Worm (Caenorhabditis elegans) whole organism, late embryonic: Measurements from ENCODE around the gene T28A11.3.

Source experiments
- K02D7.2 ChIP-seq: sonication (generic microtip); optimal IDR thresholded peaks from 2 replicates; lab custom pipeline; 2017; ENCODE audit warnings: mild to moderate bottlenecking, missing genetic modification characterization, missing compliant biosample characterization
- ama-1 ChIP-seq: fragments of 150-350 bp; optimal IDR thresholded peaks from 2 replicates; lab custom pipeline; 2014
- ceh-22 ChIP-seq: sonication (generic microtip); optimal IDR thresholded peaks from 2 replicates; lab custom pipeline; 2017; ENCODE audit warnings: missing biosample characterization, missing genetic modification characterization
- elt-2 ChIP-seq: sonication (generic microtip); optimal IDR thresholded peaks from 2 replicates; lab custom pipeline; 2016; ENCODE audit warnings: missing genetic modification reagents, missing genetic modification characterization, missing compliant biosample characterization
- tbx-2 ChIP-seq: sonication (generic microtip); optimal IDR thresholded peaks from 2 replicates; lab custom pipeline; 2016; ENCODE audit warnings: missing genetic modification characterization, missing compliant biosample characterization

DNA sequence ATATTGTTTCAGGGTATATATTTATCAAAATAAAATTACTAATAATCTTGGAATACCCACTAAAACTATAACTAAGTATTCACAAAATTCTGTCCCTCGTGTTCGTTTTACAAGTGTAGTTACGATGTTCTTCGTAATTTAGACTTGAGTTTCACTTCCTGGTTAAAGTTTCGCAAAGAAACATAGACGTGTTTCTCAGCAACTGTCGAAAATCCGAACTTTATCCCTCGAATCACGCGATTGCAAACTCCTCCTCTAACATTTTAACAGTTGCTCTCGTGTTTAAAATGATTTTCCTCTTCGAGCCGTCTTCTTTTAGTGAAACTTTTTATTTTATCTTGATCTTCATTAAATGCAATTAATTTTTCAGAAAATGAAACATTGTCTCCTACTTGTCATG, 4.9 kb downstream of the T28A11.3 start, which contains the start of gene T28A11.2:
- TF ChIP-seq elt-2 (tag; lab: Kevin White, UChicago): no peak
- no peak for TF ChIP-seq ama-1 (lab: Kevin White, UChicago)
- TF ChIP-seq K02D7.2 (tag; lab: Kevin White, UChicago): no peak
- TF ChIP-seq tbx-2 (tag; lab: Kevin White, UChicago): no peak
- TF ChIP-seq ceh-22 (tag; lab: Kevin White, UChicago): no peak
